Worm (Caenorhabditis elegans) whole organism, midembryonic: ENCODE data around the gene H40L08.3.

ENCODE experiments used
- T22C8.4 ChIP-seq: fragments of 200-800 bp; sonication (Bioruptor generic); IDR thresholded peaks from 2 replicates; pipeline ENCODE4 v1.3.6; 2022; ENCODE audit warnings: missing genetic modification characterization, missing compliant biosample characterization
- cog-1 ChIP-seq: sonication (generic microtip); optimal IDR thresholded peaks from 2 replicates; lab custom pipeline; 2016; ENCODE audit warnings: missing genetic modification characterization, missing compliant biosample characterization
- flt-1 ChIP-seq: fragments of 200-800 bp; sonication (Bioruptor generic); IDR thresholded peaks from 2 replicates; pipeline ENCODE4 v1.3.6; 2022; ENCODE audit warnings: missing genetic modification characterization, missing compliant biosample characterization
- klf-2 ChIP-seq: fragments of 200-800 bp; sonication (Bioruptor generic); conservative IDR thresholded peaks from 2 replicates; pipeline ENCODE4 v1.3.6; 2022; ENCODE audit warnings: missing genetic modification reagents, missing genetic modification characterization, missing compliant biosample characterization
- med-1 ChIP-seq: sonication (generic microtip); optimal IDR thresholded peaks from 2 replicates; lab custom pipeline; 2017; ENCODE audit warnings: missing genetic modification characterization, mild to moderate bottlenecking, missing compliant biosample characterization, antibody characterized with exemption, missing genetic modification reagents; ENCODE audit not compliant: insufficient read depth
- ref-1 ChIP-seq: fragments of 200-800 bp; sonication (Bioruptor generic); conservative IDR thresholded peaks from 2 replicates; pipeline ENCODE4 v1.3.6; 2022; ENCODE audit warnings: missing genetic modification reagents, missing genetic modification characterization, missing compliant biosample characterization
- tab-1 ChIP-seq: fragments of 200-800 bp; sonication (Bioruptor generic); IDR thresholded peaks from 2 replicates; pipeline ENCODE4 v1.3.6; 2022; ENCODE audit warnings: missing genetic modification characterization, missing compliant biosample characterization
- ztf-23 ChIP-seq: fragments of 200-800 bp; sonication (Bioruptor generic); IDR thresholded peaks from 2 replicates; pipeline ENCODE4 v1.3.6; 2022; ENCODE audit warnings: missing genetic modification reagents, missing genetic modification characterization, missing compliant biosample characterization
- ztf-29 ChIP-seq: fragments of 200-800 bp; sonication (Bioruptor generic); IDR thresholded peaks from 2 replicates; pipeline ENCODE4 v1.3.6; 2022; ENCODE audit warnings: missing genetic modification reagents, missing genetic modification characterization, missing compliant biosample characterization

The H40L08.3 gene

DNA sequence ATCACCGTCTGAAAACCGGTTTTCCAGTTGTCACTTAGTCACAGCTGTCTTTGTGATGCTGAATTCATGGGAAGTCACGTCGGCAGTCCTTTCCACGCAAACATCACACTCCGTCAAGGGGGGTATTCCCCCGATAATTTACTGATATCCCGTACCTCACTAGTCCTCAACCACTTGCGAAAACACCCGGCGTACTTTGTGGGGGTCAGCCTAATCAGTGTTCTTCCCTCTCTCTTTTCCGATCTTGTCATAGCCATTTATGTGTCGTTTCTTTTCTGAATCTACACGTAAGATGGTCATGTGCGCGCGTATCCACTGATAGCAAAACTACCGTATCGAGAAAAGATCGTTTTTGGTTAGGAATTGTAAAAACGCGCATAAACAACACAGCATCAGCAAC is 3.5 kb upstream of the H40L08.3 start:
- TF ChIP-seq flt-1 (no peak), klf-2 (GFP tag; lab: Robert Waterston, UW) (no peak), ref-1 (GFP tag; lab: Robert Waterston, UW) (no peak)

DNA sequence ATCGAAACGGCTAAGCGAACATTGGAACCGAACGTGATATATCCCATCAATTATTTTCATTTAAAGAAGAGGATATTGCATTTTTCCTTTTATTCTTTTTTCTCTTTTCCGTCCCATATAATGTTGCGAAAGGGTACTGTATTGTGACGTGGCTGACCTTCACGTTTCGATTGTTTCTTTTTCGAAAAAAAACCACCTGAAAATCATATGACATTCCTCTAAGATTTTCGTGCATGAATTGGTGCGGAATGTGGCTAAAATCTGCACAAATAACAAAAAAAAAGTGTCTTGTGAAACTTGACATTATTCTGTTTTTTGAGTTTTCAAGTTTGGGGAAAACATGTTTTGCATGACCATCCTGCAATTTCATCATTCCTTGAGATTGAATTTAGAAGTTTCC is 2.4 kb upstream of the H40L08.3 start:
- no peak for TF ChIP-seq flt-1
- TF ChIP-seq ztf-29: no peak
- TF ChIP-seq cog-1 (tag; lab: Kevin White, UChicago): no peak
- TF ChIP-seq T22C8.4 (GFP tag; lab: Robert Waterston, UW): no peak
- no peak for TF ChIP-seq ref-1 (GFP tag; lab: Robert Waterston, UW)
- TF ChIP-seq ztf-23: no peak
- no peak for TF ChIP-seq tab-1 (GFP tag; lab: Robert Waterston, UW)
- no peak for TF ChIP-seq med-1 (GFP tag; lab: Kevin White, UChicago)
- no peak for TF ChIP-seq klf-2 (GFP tag; lab: Robert Waterston, UW)

DNA sequence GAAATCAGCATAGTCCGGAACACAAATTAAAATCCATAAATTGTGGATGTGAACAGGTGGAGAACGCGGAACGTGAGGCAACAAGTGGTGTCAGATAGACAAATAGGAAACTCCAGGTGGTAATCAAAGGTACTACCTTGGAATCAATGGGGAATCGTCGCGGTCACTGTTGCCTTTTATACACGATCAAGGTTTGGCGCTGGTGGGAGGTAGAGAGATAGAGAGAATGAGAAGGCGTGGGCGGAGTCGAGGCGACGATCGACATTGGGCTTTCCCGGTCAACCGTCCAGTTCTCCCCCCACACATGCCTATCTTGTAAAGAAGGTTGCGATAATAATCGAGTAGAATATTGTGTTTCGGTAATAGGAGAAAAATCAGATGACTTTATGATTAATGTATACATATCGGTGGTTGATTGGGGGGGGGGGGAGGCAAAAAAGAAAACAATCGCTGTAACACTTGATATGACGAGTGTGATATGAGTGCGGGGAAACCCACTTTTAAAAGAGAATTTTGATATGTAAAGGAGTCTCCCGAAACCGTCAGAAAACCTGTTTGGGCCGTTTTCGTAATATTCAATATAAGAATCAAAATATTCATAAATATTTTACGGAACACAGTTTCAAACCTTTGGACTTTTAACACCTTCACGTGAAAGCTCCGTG is 1.8 kb upstream of the H40L08.3 start, which contains the start of the genes H40L08.8, H40L08.2 and H40L08.7:
Gene H40L08.8 (minus strand): TSS at position 37 of the 665 bp plus-strand sequence.
Gene H40L08.2 (minus strand): TSS at position 148 of the 665 bp plus-strand sequence.
Gene H40L08.7 (minus strand): TSS at position 148 of the 665 bp plus-strand sequence.
- no peak for TF ChIP-seq tab-1 (GFP tag; lab: Robert Waterston, UW)
- TF ChIP-seq ztf-23: no peak
- TF ChIP-seq klf-2 (GFP tag; lab: Robert Waterston, UW): no peak
- TF ChIP-seq med-1 (GFP tag; lab: Kevin White, UChicago): no peak
- TF ChIP-seq flt-1: no peak
- TF ChIP-seq cog-1 (tag; lab: Kevin White, UChicago): no peak
- no peak for TF ChIP-seq ztf-29
- TF ChIP-seq T22C8.4 (GFP tag; lab: Robert Waterston, UW): no peak
- no peak for TF ChIP-seq ref-1 (GFP tag; lab: Robert Waterston, UW)

DNA sequence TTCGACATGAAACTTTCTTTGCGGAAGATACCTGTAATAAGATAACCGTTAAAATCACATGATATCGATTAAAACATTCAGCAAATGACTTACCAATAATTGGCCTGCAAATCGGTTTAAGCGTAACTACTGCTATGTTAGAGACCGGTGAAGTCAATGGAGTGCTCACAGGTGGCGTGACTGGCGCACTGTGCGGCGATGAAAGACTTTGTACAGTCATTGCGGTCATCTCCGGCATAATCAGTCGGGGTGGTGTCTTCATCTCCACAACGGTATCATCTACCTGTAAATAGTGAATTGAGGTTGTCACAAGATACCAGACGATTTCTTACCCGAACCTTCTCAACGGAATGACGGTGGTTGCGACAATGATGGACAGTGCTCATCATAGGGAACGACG is 1.0 kb upstream of the H40L08.3 start:
- no peak for TF ChIP-seq med-1 (GFP tag; lab: Kevin White, UChicago)
- no peak for TF ChIP-seq flt-1
- no peak for TF ChIP-seq klf-2 (GFP tag; lab: Robert Waterston, UW)
- no peak for TF ChIP-seq ztf-29
- TF ChIP-seq T22C8.4 (GFP tag; lab: Robert Waterston, UW): no peak
- TF ChIP-seq ztf-23: no peak
- TF ChIP-seq ref-1 (GFP tag; lab: Robert Waterston, UW): no peak
- no peak for TF ChIP-seq tab-1 (GFP tag; lab: Robert Waterston, UW)

DNA sequence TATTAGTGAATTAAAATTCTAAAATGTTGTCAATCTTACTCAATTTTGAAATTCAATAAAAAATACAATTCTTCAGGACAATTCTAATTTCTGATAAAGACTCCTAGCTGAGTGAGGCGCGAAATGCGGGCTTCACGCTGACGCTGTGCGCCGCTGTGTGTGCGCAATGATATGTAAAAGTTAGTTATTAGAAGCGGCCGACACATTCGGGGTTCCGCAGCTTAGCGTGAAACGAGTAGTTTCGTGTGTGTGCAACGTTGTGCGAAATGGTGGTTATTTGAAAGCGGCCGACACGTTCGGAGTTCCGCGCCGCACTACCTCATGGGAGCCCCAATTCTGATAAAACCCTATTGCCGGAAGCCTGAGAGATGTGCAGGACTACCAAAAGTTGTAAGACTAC is 722 bp downstream of the H40L08.3 start:
- TF ChIP-seq T22C8.4 (GFP tag; lab: Robert Waterston, UW) (no peak), med-1 (GFP tag; lab: Kevin White, UChicago) (no peak), ztf-29 (no peak), flt-1 (no peak), tab-1 (GFP tag; lab: Robert Waterston, UW) (no peak), ztf-23 (no peak), ref-1 (GFP tag; lab: Robert Waterston, UW) (no peak), klf-2 (GFP tag; lab: Robert Waterston, UW) (no peak), cog-1 (tag; lab: Kevin White, UChicago) (no peak)

DNA sequence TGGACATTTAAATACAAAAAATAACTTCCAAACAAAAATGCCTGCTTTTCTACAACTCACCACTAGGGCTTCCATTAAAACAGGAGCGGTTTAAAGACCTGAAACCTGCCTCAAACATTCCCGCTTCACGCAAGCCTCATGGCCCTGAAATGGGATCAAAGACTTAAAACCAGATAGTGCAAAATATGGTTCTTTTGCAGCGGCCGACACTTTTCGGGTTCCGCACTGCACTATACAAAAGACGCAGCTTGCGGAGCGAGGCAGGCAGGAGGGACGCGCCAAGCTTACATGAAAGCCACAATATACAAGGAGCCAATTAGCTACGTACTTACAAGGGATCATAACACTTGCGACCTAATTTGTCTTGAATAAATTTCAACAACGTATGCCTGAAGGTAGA is 2.4 kb downstream of the H40L08.3 start:
- TF ChIP-seq med-1 (GFP tag; lab: Kevin White, UChicago) (no peak), flt-1 (no peak), ref-1 (GFP tag; lab: Robert Waterston, UW) (no peak), klf-2 (GFP tag; lab: Robert Waterston, UW) (no peak), T22C8.4 (GFP tag; lab: Robert Waterston, UW) (no peak), tab-1 (GFP tag; lab: Robert Waterston, UW) (no peak), ztf-29 (no peak), ztf-23 (no peak), cog-1 (tag; lab: Kevin White, UChicago) (no peak)

DNA sequence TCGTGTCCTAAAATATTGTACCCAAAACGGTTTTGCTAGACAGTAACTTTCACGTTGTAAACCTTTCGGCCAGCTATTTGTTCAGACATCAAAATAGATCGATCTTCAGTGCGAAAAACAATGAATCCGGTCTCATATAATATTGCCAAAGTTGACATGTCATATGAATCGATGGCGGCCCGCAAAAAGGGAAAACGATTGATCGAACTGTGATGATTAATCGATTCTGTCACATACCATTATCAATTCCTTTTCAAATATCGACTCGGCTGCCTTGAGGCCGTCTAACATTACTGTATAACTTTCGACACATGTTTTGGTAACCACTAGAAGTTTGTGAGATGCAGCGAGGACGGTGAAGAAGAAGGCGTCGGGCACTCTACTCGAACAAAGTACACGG is 3.0 kb downstream of the H40L08.3 start:
- TF ChIP-seq ref-1 (GFP tag; lab: Robert Waterston, UW): no peak
- TF ChIP-seq tab-1 (GFP tag; lab: Robert Waterston, UW): no peak
- TF ChIP-seq med-1 (GFP tag; lab: Kevin White, UChicago): no peak
- no peak for TF ChIP-seq cog-1 (tag; lab: Kevin White, UChicago)
- TF ChIP-seq flt-1: no peak
- no peak for TF ChIP-seq klf-2 (GFP tag; lab: Robert Waterston, UW)
- TF ChIP-seq T22C8.4 (GFP tag; lab: Robert Waterston, UW): no peak
- TF ChIP-seq ztf-29: no peak
- TF ChIP-seq ztf-23: no peak

DNA sequence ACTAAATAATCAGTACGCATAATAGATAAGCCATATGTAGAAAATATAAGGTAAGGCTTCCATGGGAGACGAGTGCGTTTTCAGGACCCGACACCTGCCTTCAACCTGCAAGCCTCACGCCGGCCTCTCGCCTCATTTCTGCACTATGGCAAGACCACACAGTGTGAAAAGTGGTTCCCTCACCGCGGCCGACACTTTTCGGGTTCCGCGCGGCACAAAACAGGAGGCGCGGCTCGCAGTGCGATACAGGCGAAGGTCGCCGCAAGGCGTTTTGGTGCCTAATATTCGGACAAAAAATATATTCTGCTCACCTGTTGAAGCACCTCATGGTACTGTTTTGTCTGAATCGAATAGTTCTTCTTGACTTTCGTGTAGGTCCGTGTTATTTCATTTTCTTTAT is 5.8 kb downstream of the H40L08.3 start:
- no peak for TF ChIP-seq tab-1 (GFP tag; lab: Robert Waterston, UW)
- TF ChIP-seq ref-1 (GFP tag; lab: Robert Waterston, UW): no peak
- TF ChIP-seq ztf-29: no peak
- no peak for TF ChIP-seq med-1 (GFP tag; lab: Kevin White, UChicago)
- TF ChIP-seq T22C8.4 (GFP tag; lab: Robert Waterston, UW): no peak
- TF ChIP-seq ztf-23: no peak
- no peak for TF ChIP-seq klf-2 (GFP tag; lab: Robert Waterston, UW)
- no peak for TF ChIP-seq flt-1
- TF ChIP-seq cog-1 (tag; lab: Kevin White, UChicago): no peak

DNA sequence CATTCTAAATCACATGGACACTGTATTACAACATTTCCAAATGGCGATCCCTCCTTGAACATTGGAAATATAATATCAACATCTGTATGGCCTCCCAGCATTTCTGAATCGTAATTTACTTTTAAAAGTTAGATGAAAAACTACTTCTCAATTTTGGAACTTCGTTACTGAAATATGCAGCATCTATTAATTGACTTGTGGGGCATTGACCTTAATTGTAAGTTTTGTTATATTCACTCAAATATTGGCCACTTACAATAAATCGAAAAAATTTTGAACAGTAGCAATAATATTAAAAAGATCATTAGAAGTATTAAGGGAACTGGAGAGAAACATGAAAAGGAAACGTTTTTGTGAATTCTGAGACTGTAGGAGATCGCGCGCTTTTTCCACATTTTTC is 6.7 kb downstream of the H40L08.3 start, which contains the start of gene mam-6:
Gene mam-6 (minus strand): TSS at position 101 of the 400 bp plus-strand sequence.
- TF ChIP-seq klf-2 (GFP tag; lab: Robert Waterston, UW) (no peak), flt-1 (no peak), med-1 (GFP tag; lab: Kevin White, UChicago) (no peak), tab-1 (GFP tag; lab: Robert Waterston, UW) (no peak), T22C8.4 (GFP tag; lab: Robert Waterston, UW) (no peak), cog-1 (tag; lab: Kevin White, UChicago) (no peak), ref-1 (GFP tag; lab: Robert Waterston, UW) (no peak), ztf-23 (no peak), ztf-29 (no peak)
